Worm (Caenorhabditis elegans): ENCODE data around the gene dpf-6.

DNA sequence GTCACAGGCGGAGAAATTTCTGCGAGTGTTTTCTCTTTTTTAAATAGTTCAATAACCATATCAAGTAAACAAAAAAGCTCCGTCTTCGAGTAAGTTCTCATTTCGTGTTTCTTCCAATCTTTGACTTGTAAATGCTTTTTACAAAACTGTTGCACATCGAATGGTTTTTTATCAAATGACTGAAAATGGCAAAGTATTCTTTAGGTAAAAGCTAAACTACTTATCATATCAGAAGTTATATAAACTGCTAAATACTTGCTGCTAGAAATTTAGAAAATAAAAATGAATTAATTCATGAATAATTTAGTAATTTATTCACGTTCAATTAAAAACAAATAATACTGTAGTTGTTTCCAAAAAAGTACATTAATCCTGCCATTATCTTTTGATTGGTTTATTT is 7.1 kb upstream of the dpf-6 start, which contains the start of gene F44B9.9:
- no peak for TF ChIP-seq sea-1 (GFP tag; conservative IDR thresholded peaks at IDR 0.05)
- TF ChIP-seq ama-1 (optimal IDR thresholded peaks at IDR 0.05): no peak
- no peak for TF ChIP-seq ceh-13 (GFP tag; optimal IDR thresholded peaks at IDR 0.05)
- no peak for TF ChIP-seq flt-1 (GFP tag; IDR thresholded peaks at IDR 0.05)
- TF ChIP-seq tra-4 (tag; optimal IDR thresholded peaks at IDR 0.05): no peak
- TF ChIP-seq ceh-36 (tag; optimal IDR thresholded peaks at IDR 0.05): no peak
- no peak for TF ChIP-seq hmg-4 (GFP tag; optimal IDR thresholded peaks at IDR 0.05)
- no peak for TF ChIP-seq aly-1 (tag; optimal IDR thresholded peaks at IDR 0.05)
- no peak for TF ChIP-seq B0310.2 (tag; optimal IDR thresholded peaks at IDR 0.05)
- no peak for TF ChIP-seq tbx-11 (GFP tag; IDR thresholded peaks at IDR 0.05)
- TF ChIP-seq hmbx-1 (tag; optimal IDR thresholded peaks at IDR 0.05): no peak
- TF ChIP-seq scrt-1 (GFP tag; IDR thresholded peaks at IDR 0.05): no peak
- TF ChIP-seq hnd-1 (tag; optimal IDR thresholded peaks at IDR 0.05): no peak
- TF ChIP-seq F13C5.2 (tag; optimal IDR thresholded peaks at IDR 0.05): no peak
